Fruit fly (Drosophila melanogaster) whole organism, prepupa: Measurements from ENCODE around the gene nocte.

ENCODE experiments used
- Blimp-1 ChIP-seq: fragments of 200-800 bp; sonication (Bioruptor generic); optimal IDR thresholded peaks from 3 replicates; lab custom pipeline; 2017; ENCODE audit warnings: missing biosample characterization, missing genetic modification characterization, mild to moderate bottlenecking, moderate library complexity, missing genetic modification reagents
- CG10631 ChIP-seq: fragments of 200-800 bp; sonication (Bioruptor generic); optimal IDR thresholded peaks from 2 replicates; lab custom pipeline; 2016; ENCODE audit warnings: missing biosample characterization, missing genetic modification characterization
- CG10669 ChIP-seq: fragments of 200-800 bp; sonication (Bioruptor generic); optimal IDR thresholded peaks from 3 replicates; lab custom pipeline; 2018; ENCODE audit warnings: missing biosample characterization, mild to moderate bottlenecking, missing genetic modification characterization, moderate library complexity
- CG11294 ChIP-seq: fragments of 200-800 bp; sonication (Bioruptor generic); IDR thresholded peaks from 2 replicates; pipeline ENCODE4 v1.3.6; 2022; ENCODE audit warnings: missing biosample characterization, missing genetic modification characterization
- CG11762 ChIP-seq: fragments of 200-800 bp; sonication (Bioruptor generic); optimal IDR thresholded peaks from 3 replicates; lab custom pipeline; 2016; ENCODE audit warnings: missing biosample characterization, missing genetic modification characterization; ENCODE audit not compliant: insufficient read depth
- CG11902 ChIP-seq: fragments of 200-800 bp; sonication (Bioruptor generic); optimal IDR thresholded peaks from 3 replicates; lab custom pipeline; 2016; ENCODE audit warnings: missing biosample characterization, missing genetic modification characterization
- CG16779 ChIP-seq: fragments of 200-800 bp; sonication (Bioruptor generic); optimal IDR thresholded peaks from 3 replicates; lab custom pipeline; 2017; ENCODE audit warnings: missing biosample characterization, mild to moderate bottlenecking, missing genetic modification characterization
- CG3032 ChIP-seq: fragments of 200-800 bp; optimal IDR thresholded peaks from 2 replicates; lab custom pipeline; 2019; ENCODE audit warnings: missing biosample characterization, mild to moderate bottlenecking, missing genetic modification characterization, moderate library complexity
- CG31627 ChIP-seq: fragments of 200-800 bp; sonication (Bioruptor generic); optimal IDR thresholded peaks from 3 replicates; lab custom pipeline; 2016; ENCODE audit warnings: missing biosample characterization, missing genetic modification characterization
- CG32006 ChIP-seq: fragments of 200-800 bp; sonication (Bioruptor generic); optimal IDR thresholded peaks from 3 replicates; lab custom pipeline; 2017; ENCODE audit warnings: missing biosample characterization, mild to moderate bottlenecking, missing genetic modification characterization
- CG34406 ChIP-seq: fragments of 200-800 bp; sonication (Bioruptor generic); optimal IDR thresholded peaks from 3 replicates; lab custom pipeline; 2016; ENCODE audit warnings: missing biosample characterization, missing genetic modification characterization
- CG3919 ChIP-seq: fragments of 200-800 bp; sonication (Bioruptor generic); optimal IDR thresholded peaks from 3 replicates; lab custom pipeline; 2016; ENCODE audit warnings: missing biosample characterization, missing genetic modification characterization
- CG6163 ChIP-seq: fragments of 200-800 bp; sonication (Bioruptor generic); IDR thresholded peaks from 3 replicates; pipeline ENCODE4 v1.3.6; 2022; ENCODE audit warnings: missing biosample characterization, missing genetic modification characterization
- CG6276 ChIP-seq: fragments of 200-800 bp; sonication (Bioruptor generic); optimal IDR thresholded peaks from 2 replicates; lab custom pipeline; 2017; ENCODE audit warnings: missing biosample characterization, mild to moderate bottlenecking, missing genetic modification characterization
- CG6808 ChIP-seq: fragments of 200-800 bp; sonication (Bioruptor generic); optimal IDR thresholded peaks from 3 replicates; lab custom pipeline; 2017; ENCODE audit warnings: missing biosample characterization, missing genetic modification characterization, mild to moderate bottlenecking, moderate library complexity, missing genetic modification reagents
- CG7368 ChIP-seq: fragments of 200-800 bp; sonication (Bioruptor generic); optimal IDR thresholded peaks from 3 replicates; lab custom pipeline; 2016; ENCODE audit warnings: missing biosample characterization, missing genetic modification characterization
- CG8119 ChIP-seq: fragments of 200-800 bp; sonication (Bioruptor generic); IDR thresholded peaks from 3 replicates; pipeline ENCODE4 v1.3.6; 2022; ENCODE audit warnings: missing biosample characterization, missing genetic modification characterization
- CG8319 ChIP-seq: fragments of 200-800 bp; sonication (Bioruptor generic); optimal IDR thresholded peaks from 3 replicates; lab custom pipeline; 2016; ENCODE audit warnings: missing biosample characterization, missing genetic modification characterization
- CG8632 ChIP-seq: fragments of 200-800 bp; sonication (Bioruptor generic); optimal IDR thresholded peaks from 3 replicates; lab custom pipeline; 2016; ENCODE audit warnings: missing biosample characterization, missing genetic modification characterization
- Eip75B ChIP-seq: fragments of 200-800 bp; sonication (Bioruptor generic); optimal IDR thresholded peaks from 3 replicates; lab custom pipeline; 2016; ENCODE audit warnings: missing biosample characterization, missing genetic modification characterization
- Eip78C ChIP-seq: fragments of 200-800 bp; sonication (Bioruptor generic); peaks from one replicate; lab custom pipeline; 2016; ENCODE audit warnings: missing biosample characterization, missing genetic modification characterization
- Ets21C ChIP-seq: fragments of 200-800 bp; sonication (Bioruptor generic); optimal IDR thresholded peaks from 3 replicates; lab custom pipeline; 2016; ENCODE audit warnings: missing biosample characterization, missing genetic modification characterization
- Ets96B ChIP-seq: fragments of 200-800 bp; optimal IDR thresholded peaks from 2 replicates; lab custom pipeline; 2019; ENCODE audit warnings: missing biosample characterization, mild to moderate bottlenecking, missing genetic modification characterization, moderate library complexity
- Gug ChIP-seq: fragments of 200-800 bp; sonication (Bioruptor generic); IDR thresholded peaks from 2 replicates; pipeline ENCODE4 v1.3.6; 2022; ENCODE audit warnings: missing biosample characterization, missing genetic modification characterization
- Hr38 ChIP-seq: sonication (Bioruptor generic); optimal IDR thresholded peaks from 2 replicates; lab custom pipeline; 2016; ENCODE audit warnings: missing biosample characterization, missing genetic modification characterization
- Hr39 ChIP-seq: fragments of 200-800 bp; sonication (Bioruptor generic); optimal IDR thresholded peaks from 2 replicates; lab custom pipeline; 2016; ENCODE audit warnings: missing biosample characterization, missing genetic modification characterization
- Lpt ChIP-seq: fragments of 200-800 bp; sonication (Bioruptor generic); optimal IDR thresholded peaks from 3 replicates; lab custom pipeline; 2016; ENCODE audit warnings: missing biosample characterization, missing genetic modification characterization
- OdsH ChIP-seq: fragments of 200-800 bp; sonication (Bioruptor generic); optimal IDR thresholded peaks from 3 replicates; lab custom pipeline; 2016; ENCODE audit warnings: missing biosample characterization, missing genetic modification characterization
- Smox ChIP-seq: fragments of 200-800 bp; sonication (Bioruptor generic); optimal IDR thresholded peaks from 3 replicates; lab custom pipeline; 2016; ENCODE audit warnings: missing biosample characterization, missing genetic modification characterization
- Sox102F ChIP-seq: fragments of 200-800 bp; sonication (Bioruptor generic); optimal IDR thresholded peaks from 2 replicates; lab custom pipeline; 2016; ENCODE audit warnings: missing biosample characterization, mild to moderate bottlenecking, missing genetic modification characterization
- achi ChIP-seq: fragments of 200-800 bp; sonication (Bioruptor generic); optimal IDR thresholded peaks from 3 replicates; lab custom pipeline; 2016; ENCODE audit warnings: missing biosample characterization, missing genetic modification characterization
- acj6 ChIP-seq: fragments of 200-800 bp; sonication (Bioruptor generic); optimal IDR thresholded peaks from 3 replicates; lab custom pipeline; 2016; ENCODE audit warnings: missing biosample characterization, missing genetic modification characterization
- cyc ChIP-seq: fragments of 200-800 bp; sonication (Bioruptor generic); optimal IDR thresholded peaks from 3 replicates; lab custom pipeline; 2016; ENCODE audit warnings: missing biosample characterization, missing genetic modification characterization
- dac ChIP-seq: fragments of 200-800 bp; sonication (Bioruptor generic); optimal IDR thresholded peaks from 2 replicates; lab custom pipeline; 2017; ENCODE audit warnings: missing biosample characterization, mild to moderate bottlenecking, missing genetic modification characterization
- dsx ChIP-seq: fragments of 200-800 bp; optimal IDR thresholded peaks from 3 replicates; lab custom pipeline; 2019; ENCODE audit warnings: missing biosample characterization, mild to moderate bottlenecking, missing genetic modification characterization, moderate library complexity; ENCODE audit not compliant: poor library complexity, severe bottlenecking
- eg ChIP-seq: fragments of 200-800 bp; sonication (Bioruptor generic); IDR thresholded peaks from 3 replicates; pipeline ENCODE4 v1.3.6; 2022; ENCODE audit warnings: missing biosample characterization, missing genetic modification characterization
- esn ChIP-seq: fragments of 200-800 bp; sonication (Bioruptor generic); optimal IDR thresholded peaks from 2 replicates; lab custom pipeline; 2016; ENCODE audit warnings: missing biosample characterization, mild to moderate bottlenecking, missing genetic modification characterization, moderate library complexity
- fkh ChIP-seq: fragments of 200-800 bp; sonication (Bioruptor generic); optimal IDR thresholded peaks from 3 replicates; lab custom pipeline; 2017; ENCODE audit warnings: missing biosample characterization, mild to moderate bottlenecking, missing genetic modification characterization, moderate library complexity
- lz ChIP-seq: fragments of 200-800 bp; sonication (Bioruptor generic); optimal IDR thresholded peaks from 3 replicates; lab custom pipeline; 2016; ENCODE audit warnings: missing biosample characterization, missing genetic modification characterization
- salr ChIP-seq, 2 experiments: fragments of 200-800 bp; sonication (Bioruptor generic); optimal IDR thresholded peaks; 3 replicates each; lab custom pipeline; 2016 to 2018; ENCODE audit warnings: missing biosample characterization in 2 of 2, missing genetic modification characterization in 2 of 2, mild to moderate bottlenecking in 1 of 2
- ss ChIP-seq, 2 experiments: fragments of 200-800 bp; sonication (Bioruptor generic); optimal IDR thresholded peaks; 2 replicates in 1 of 2; 3 replicates in 1 of 2; lab custom pipeline; 2017 to 2018; ENCODE audit warnings: mild to moderate bottlenecking in 2 of 2, missing biosample characterization in 2 of 2, missing genetic modification characterization in 2 of 2, moderate library complexity in 1 of 2
- svp ChIP-seq: fragments of 200-800 bp; sonication (Bioruptor generic); peaks from one replicate; lab custom pipeline; 2016; ENCODE audit warnings: missing biosample characterization, missing genetic modification characterization
- vri ChIP-seq: fragments of 200-800 bp; sonication (Bioruptor generic); optimal IDR thresholded peaks from 3 replicates; lab custom pipeline; 2016; ENCODE audit warnings: missing biosample characterization, mild to moderate bottlenecking, missing genetic modification characterization

nocte gene

DNA sequence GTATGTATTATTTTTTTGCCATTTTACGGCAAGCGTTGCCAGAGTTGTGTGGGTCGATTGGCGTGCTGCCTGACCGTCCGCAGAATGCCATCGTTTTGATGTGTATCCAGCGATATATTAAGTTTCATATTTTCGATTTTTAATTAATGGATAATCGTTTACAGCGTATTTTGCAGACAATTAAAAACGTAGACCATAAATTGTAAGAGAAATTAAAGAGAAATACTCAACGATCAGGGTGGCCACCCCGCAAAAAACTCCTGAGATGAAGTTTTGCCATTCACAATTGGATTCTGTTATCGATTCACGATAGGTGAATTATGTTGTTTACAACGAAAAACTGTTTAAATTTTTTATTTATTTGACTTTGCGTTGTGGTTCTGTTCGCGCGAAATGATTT lies at the start of gene nocte:
TSS of gene nocte (minus strand) at position 51 of the 400 bp plus-strand sequence.
- TF ChIP-seq CG31627 (GFP tag; lab: Kevin White, UChicago) (peak; percentile 19), CG8319 (GFP tag; lab: Kevin White, UChicago) (no peak), eg (GFP tag; lab: Robert Waterston, UW) (no peak), acj6 (GFP tag; lab: Kevin White, UChicago) (no peak), Ets96B (tag; lab: Kevin White, UChicago) (no peak), CG6276 (GFP tag; lab: Kevin White, UChicago) (no peak), ss (GFP tag; optimal IDR thresholded peaks at IDR 0.05; lab: Kevin White, UChicago) (no peak), CG7368 (GFP tag; lab: Kevin White, UChicago) (no peak), OdsH (GFP tag; lab: Kevin White, UChicago) (no peak), CG11762 (GFP tag; lab: Kevin White, UChicago) (no peak), Smox (GFP tag; lab: Kevin White, UChicago) (no peak), CG3032 (tag; lab: Kevin White, UChicago) (no peak), vri (GFP tag; lab: Kevin White, UChicago) (no peak), dac (GFP tag; lab: Kevin White, UChicago) (no peak), CG3919 (GFP tag; lab: Kevin White, UChicago) (no peak), CG8632 (GFP tag; lab: Kevin White, UChicago) (no peak), CG10669 (GFP tag; lab: Kevin White, UChicago) (no peak), Lpt (GFP tag; lab: Kevin White, UChicago) (no peak), Eip75B (GFP tag; lab: Kevin White, UChicago) (no peak), Gug (GFP tag; lab: Robert Waterston, UW) (no peak), Blimp-1 (no peak), Sox102F (GFP tag; lab: Kevin White, UChicago) (no peak), lz (GFP tag; lab: Kevin White, UChicago) (no peak), achi (GFP tag; lab: Kevin White, UChicago) (no peak), Eip78C (GFP tag; lab: Kevin White, UChicago) (peak; percentile 52), CG11294 (GFP tag; lab: Robert Waterston, UW) (no peak), CG6163 (GFP tag; lab: Robert Waterston, UW) (no peak), CG32006 (GFP tag; lab: Kevin White, UChicago) (no peak), salr (GFP tag; optimal IDR thresholded peaks at IDR 0.05; lab: Kevin White, UChicago) (no peak), fkh (no peak), svp (peak; percentile 76), Hr38 (no peak), CG34406 (GFP tag; lab: Kevin White, UChicago) (no peak), CG8119 (no peak), CG11902 (GFP tag; lab: Kevin White, UChicago) (no peak), Ets21C (no peak), cyc (GFP tag; lab: Kevin White, UChicago) (peak; percentile 28), CG6808 (GFP tag; lab: Kevin White, UChicago) (no peak), CG16779 (no peak), CG10631 (GFP tag; lab: Kevin White, UChicago) (peak; percentile 11), Hr39 (GFP tag; lab: Kevin White, UChicago) (peak; percentile 18), dsx (GFP tag; lab: Kevin White, UChicago) (no peak), esn (GFP tag; lab: Kevin White, UChicago) (peak; percentile 22)
- TF ChIP-seq, all 60 proteins: peak for 7
